Fruit fly (Drosophila melanogaster) whole organism, embryonic: ENCODE measurements around the gene TfAP-2.

Experiments
- Abd-B ChIP-seq: fragments of 200-800 bp; sonication (Bioruptor generic); optimal IDR thresholded peaks from 2 replicates; lab custom pipeline; 2018; ENCODE audit warnings: missing biosample characterization, mild to moderate bottlenecking, missing genetic modification characterization, moderate library complexity
- Adf1 ChIP-seq: fragments of 200-800 bp; sonication (Bioruptor generic); IDR thresholded peaks from 2 replicates; pipeline ENCODE4 v1.3.6; 2022; ENCODE audit warnings: missing biosample characterization, missing genetic modification characterization
- C15 ChIP-seq: fragments of 200-800 bp; sonication (Bioruptor generic); IDR thresholded peaks from 3 replicates; pipeline ENCODE4 v1.3.6; 2022; ENCODE audit warnings: missing biosample characterization, missing genetic modification characterization
- CG1024 ChIP-seq: fragments of 200-800 bp; sonication (Bioruptor generic); IDR thresholded peaks from 2 replicates; pipeline ENCODE4 v1.3.6; 2022; ENCODE audit warnings: missing biosample characterization, missing genetic modification characterization
- CG10654 ChIP-seq: fragments of 200-800 bp; sonication (Bioruptor generic); optimal IDR thresholded peaks from 2 replicates; lab custom pipeline; 2016; ENCODE audit warnings: missing biosample characterization, missing genetic modification characterization
- CG12071 ChIP-seq: fragments of 200-800 bp; sonication (Bioruptor generic); optimal IDR thresholded peaks from 3 replicates; lab custom pipeline; 2018; ENCODE audit warnings: missing biosample characterization, mild to moderate bottlenecking, missing genetic modification characterization
- CG12659 ChIP-seq: fragments of 200-800 bp; sonication (Bioruptor generic); optimal IDR thresholded peaks from 3 replicates; lab custom pipeline; 2017; ENCODE audit warnings: mild to moderate bottlenecking, missing biosample characterization, missing genetic modification reagents, missing genetic modification characterization
- CG14860 ChIP-seq: fragments of 200-800 bp; sonication (Bioruptor generic); IDR thresholded peaks from 3 replicates; pipeline ENCODE4 v1.3.6; 2022; ENCODE audit warnings: missing biosample characterization, missing genetic modification characterization; ENCODE audit not compliant: partially characterized antibody
- CG17328 ChIP-seq: fragments of 200-800 bp; sonication (Bioruptor generic); IDR thresholded peaks from 2 replicates; pipeline ENCODE4 v1.3.6; 2022; ENCODE audit warnings: missing biosample characterization, missing genetic modification characterization
- CG17568 ChIP-seq: fragments of 200-800 bp; sonication (Bioruptor generic); optimal IDR thresholded peaks from 2 replicates; lab custom pipeline; 2018; ENCODE audit warnings: missing biosample characterization, mild to moderate bottlenecking, missing genetic modification characterization, moderate library complexity
- CG31441 ChIP-seq: fragments of 200-800 bp; sonication (Bioruptor generic); IDR thresholded peaks from 2 replicates; pipeline ENCODE4 v1.3.6; 2022; ENCODE audit warnings: missing biosample characterization, missing genetic modification characterization
- CG4424 ChIP-seq: fragments of 200-800 bp; sonication (Bioruptor generic); optimal IDR thresholded peaks from 3 replicates; lab custom pipeline; 2016; ENCODE audit warnings: missing biosample characterization, missing genetic modification characterization
- CG4617 ChIP-seq: fragments of 200-800 bp; sonication (Bioruptor generic); optimal IDR thresholded peaks from 3 replicates; lab custom pipeline; 2016; ENCODE audit warnings: missing biosample characterization, missing genetic modification characterization, borderline replicate concordance
- CG4854 ChIP-seq: fragments of 200-800 bp; sonication (Bioruptor generic); optimal IDR thresholded peaks from 2 replicates; lab custom pipeline; 2016; ENCODE audit warnings: missing biosample characterization, missing genetic modification characterization, inconsistent platforms
- CG6683 ChIP-seq: fragments of 200-800 bp; sonication (Bioruptor generic); optimal IDR thresholded peaks from 2 replicates; lab custom pipeline; 2017; ENCODE audit warnings: missing biosample characterization, mild to moderate bottlenecking, missing genetic modification characterization, missing genetic modification reagents
- CG6791 ChIP-seq: fragments of 200-800 bp; sonication (Bioruptor generic); IDR thresholded peaks from 3 replicates; pipeline ENCODE4 v1.3.6; 2022; ENCODE audit warnings: missing biosample characterization, missing genetic modification characterization; ENCODE audit not compliant: partially characterized antibody
- CG8478 ChIP-seq: fragments of >200 bp; optimal IDR thresholded peaks from 2 replicates; lab custom pipeline; 2018
- CkIIα-i1 ChIP-seq: fragments of 200-800 bp; sonication (Bioruptor generic); IDR thresholded peaks from 2 replicates; pipeline ENCODE4 v1.3.6; 2022; ENCODE audit warnings: missing biosample characterization, missing genetic modification characterization
- CoRest ChIP-seq: fragments of 200-800 bp; sonication (Bioruptor generic); optimal IDR thresholded peaks from 3 replicates; lab custom pipeline; 2018; ENCODE audit warnings: missing biosample characterization, mild to moderate bottlenecking, missing genetic modification characterization, moderate library complexity
- Dek ChIP-seq: fragments of 200-800 bp; sonication (Bioruptor generic); optimal IDR thresholded peaks from 3 replicates; lab custom pipeline; 2019; ENCODE audit warnings: missing biosample characterization, mild to moderate bottlenecking, missing genetic modification characterization, moderate library complexity
- Dp ChIP-seq: fragments of 200-800 bp; sonication (Bioruptor generic); optimal IDR thresholded peaks from 2 replicates; lab custom pipeline; 2018; ENCODE audit warnings: missing biosample characterization, mild to moderate bottlenecking, missing genetic modification characterization, moderate library complexity
- Eip74EF ChIP-seq, 2 experiments: fragments of 200-800 bp in 1 of 2; fragments of >200 bp in 1 of 2; sonication (Bioruptor generic) in 1 of 2; optimal IDR thresholded peaks; 2 replicates each; lab custom pipeline; 2017 to 2019; ENCODE audit warnings: missing biosample characterization in 2 of 2, missing genetic modification characterization in 2 of 2, mild to moderate bottlenecking in 1 of 2, moderate library complexity in 1 of 2
- Fer1 ChIP-seq: fragments of 200-800 bp; sonication (Bioruptor generic); optimal IDR thresholded peaks from 2 replicates; lab custom pipeline; 2017; ENCODE audit warnings: missing biosample characterization, mild to moderate bottlenecking, missing genetic modification characterization
- HLH54F ChIP-seq: fragments of 200-800 bp; sonication (Bioruptor generic); optimal IDR thresholded peaks from 3 replicates; lab custom pipeline; 2016; ENCODE audit warnings: missing biosample characterization, missing genetic modification characterization
- Hey ChIP-seq: fragments of 200-800 bp; sonication (Bioruptor generic); optimal IDR thresholded peaks from 3 replicates; lab custom pipeline; 2018; ENCODE audit warnings: missing biosample characterization, mild to moderate bottlenecking, missing genetic modification characterization
- Hr3 ChIP-seq: fragments of 200-800 bp; sonication (Bioruptor generic); optimal IDR thresholded peaks from 3 replicates; lab custom pipeline; 2016; ENCODE audit warnings: missing biosample characterization, missing genetic modification characterization
- Hsf ChIP-seq: fragments of 200-800 bp; sonication (Bioruptor generic); optimal IDR thresholded peaks from 3 replicates; lab custom pipeline; 2016; ENCODE audit warnings: missing biosample characterization, missing genetic modification characterization
- Jarid2 ChIP-seq: fragments of 200-800 bp; sonication (Bioruptor generic); optimal IDR thresholded peaks from 3 replicates; lab custom pipeline; 2017; ENCODE audit warnings: mild to moderate bottlenecking, missing biosample characterization, missing genetic modification reagents, missing genetic modification characterization
- Mrtf ChIP-seq: fragments of 200-800 bp; sonication (Bioruptor generic); IDR thresholded peaks from 3 replicates; pipeline ENCODE4 v1.3.6; 2022; ENCODE audit warnings: missing biosample characterization, missing genetic modification characterization
- amos ChIP-seq: fragments of 200-800 bp; sonication (Bioruptor generic); IDR thresholded peaks from 2 replicates; pipeline ENCODE4 v1.3.6; 2022; ENCODE audit warnings: missing biosample characterization, missing genetic modification characterization; ENCODE audit not compliant: partially characterized antibody
- az2 ChIP-seq: fragments of 200-800 bp; sonication (Bioruptor generic); optimal IDR thresholded peaks from 3 replicates; lab custom pipeline; 2016; ENCODE audit warnings: missing biosample characterization, missing genetic modification characterization
- br ChIP-seq: fragments of >200 bp; optimal IDR thresholded peaks from 2 replicates; lab custom pipeline; 2017
- chinmo ChIP-seq: fragments of 200-800 bp; sonication (Bioruptor generic); IDR thresholded peaks from 4 replicates; pipeline ENCODE4 v1.3.6; 2022; ENCODE audit warnings: missing biosample characterization, missing genetic modification characterization; ENCODE audit not compliant: partially characterized antibody
- chm ChIP-seq: fragments of 200-800 bp; sonication (Bioruptor generic); IDR thresholded peaks from 2 replicates; pipeline ENCODE4 v1.3.6; 2022; ENCODE audit warnings: missing biosample characterization, missing genetic modification characterization
- da ChIP-seq: fragments of 200-800 bp; sonication (Bioruptor generic); optimal IDR thresholded peaks from 2 replicates; lab custom pipeline; 2016; ENCODE audit warnings: missing biosample characterization, missing genetic modification characterization
- dan ChIP-seq: fragments of 200-800 bp; sonication (Bioruptor generic); IDR thresholded peaks from 2 replicates; pipeline ENCODE4 v1.3.6; 2022; ENCODE audit warnings: missing biosample characterization, missing genetic modification characterization
- gsb-n ChIP-seq: fragments of 200-800 bp; sonication (Bioruptor generic); optimal IDR thresholded peaks from 3 replicates; lab custom pipeline; 2018; ENCODE audit warnings: missing biosample characterization, mild to moderate bottlenecking, missing genetic modification characterization
- kay ChIP-seq: fragments of 200-800 bp; sonication (Bioruptor generic); optimal IDR thresholded peaks from 2 replicates; lab custom pipeline; 2016; ENCODE audit warnings: missing biosample characterization, missing genetic modification characterization
- klu ChIP-seq: fragments of 200-800 bp; sonication (Bioruptor generic); IDR thresholded peaks from 2 replicates; pipeline ENCODE4 v1.3.6; 2022; ENCODE audit warnings: missing biosample characterization, missing genetic modification characterization
- onecut ChIP-seq: fragments of 200-800 bp; sonication (Bioruptor generic); IDR thresholded peaks from 2 replicates; pipeline ENCODE4 v1.3.6; 2022; ENCODE audit warnings: missing biosample characterization, missing genetic modification characterization
- pan ChIP-seq, 4 experiments: fragments of >200 bp in 3 of 4; fragments of 200-800 bp in 1 of 4; sonication (Bioruptor generic) in 1 of 4; optimal IDR thresholded peaks in 3 of 4; IDR thresholded peaks in 1 of 4; 2 replicates each; pipeline versions ENCODE4 v1.3.6 to Lab custom; 2017 to 2022; ENCODE audit warnings: missing biosample characterization in 2 of 4, missing genetic modification characterization in 2 of 4, mixed read lengths in 1 of 4
- pfk ChIP-seq: fragments of 200-800 bp; sonication (Bioruptor generic); optimal IDR thresholded peaks from 2 replicates; lab custom pipeline; 2018; ENCODE audit warnings: missing biosample characterization, mild to moderate bottlenecking, missing genetic modification characterization, moderate library complexity
- pho ChIP-seq: fragments of 200-800 bp; sonication (Bioruptor generic); optimal IDR thresholded peaks from 2 replicates; lab custom pipeline; 2016; ENCODE audit warnings: missing biosample characterization, missing genetic modification characterization
- pzg ChIP-seq: fragments of 200-800 bp; sonication (Bioruptor generic); optimal IDR thresholded peaks from 3 replicates; lab custom pipeline; 2018; ENCODE audit warnings: missing biosample characterization, mild to moderate bottlenecking, missing genetic modification characterization, moderate library complexity
- seq ChIP-seq: fragments of 200-800 bp; sonication (Bioruptor generic); IDR thresholded peaks from 2 replicates; pipeline ENCODE4 v1.3.6; 2022; ENCODE audit warnings: missing biosample characterization, missing genetic modification characterization
- slp2 ChIP-seq: fragments of 200-800 bp; sonication (Bioruptor generic); optimal IDR thresholded peaks from 2 replicates; lab custom pipeline; 2016; ENCODE audit warnings: missing biosample characterization, missing genetic modification characterization
- stwl ChIP-seq: fragments of 200-800 bp; sonication (Bioruptor generic); optimal IDR thresholded peaks from 3 replicates; lab custom pipeline; 2018; ENCODE audit warnings: missing biosample characterization, mild to moderate bottlenecking, missing genetic modification characterization, moderate library complexity
- unpg ChIP-seq: fragments of 200-800 bp; sonication (Bioruptor generic); optimal IDR thresholded peaks from 3 replicates; lab custom pipeline; 2018; ENCODE audit warnings: missing biosample characterization, mild to moderate bottlenecking, missing genetic modification characterization, moderate library complexity
- vnd ChIP-seq: fragments of 200-800 bp; sonication (Bioruptor generic); IDR thresholded peaks from 3 replicates; pipeline ENCODE4 v1.3.6; 2022; ENCODE audit warnings: missing biosample characterization, missing genetic modification characterization; ENCODE audit not compliant: partially characterized antibody
- zf30C ChIP-seq: fragments of 200-800 bp; sonication (Bioruptor generic); optimal IDR thresholded peaks from 3 replicates; lab custom pipeline; 2018; ENCODE audit warnings: missing biosample characterization, mild to moderate bottlenecking, missing genetic modification characterization

Gene TfAP-2

DNA sequence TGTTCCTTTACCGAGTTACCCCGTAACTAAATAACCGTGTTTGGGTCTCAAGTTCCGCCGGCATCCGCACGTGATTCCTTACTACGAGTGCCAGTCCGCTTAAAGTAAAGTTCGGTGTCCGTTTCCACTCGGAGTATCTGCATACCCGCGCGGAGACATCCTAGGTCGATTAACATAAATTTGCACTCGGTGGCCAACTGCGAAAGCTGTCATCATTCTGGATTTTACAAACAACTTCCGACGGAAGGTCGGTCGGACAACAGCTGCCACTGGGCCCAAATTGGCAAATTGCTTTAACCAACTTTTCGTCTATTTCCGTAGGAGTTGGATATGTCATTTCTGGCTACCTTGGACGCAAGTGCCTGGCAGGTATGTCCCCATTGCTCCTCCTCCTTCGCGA lies at the start of gene TfAP-2:
TfAP-2 (plus strand) TSS at position 301 of the 400 bp plus-strand sequence.
- TF ChIP-seq CG6683 (GFP tag; lab: Kevin White, UChicago), result no peak
- no peak for TF ChIP-seq CG4617
- no peak for TF ChIP-seq unpg (GFP tag; lab: Kevin White, UChicago)
- TF ChIP-seq CG31441 (GFP tag; lab: Robert Waterston, UW), result no peak
- TF ChIP-seq vnd, result 0 out of 3 replicates have a peak, but pooled peaks have one; percentile 20

DNA sequence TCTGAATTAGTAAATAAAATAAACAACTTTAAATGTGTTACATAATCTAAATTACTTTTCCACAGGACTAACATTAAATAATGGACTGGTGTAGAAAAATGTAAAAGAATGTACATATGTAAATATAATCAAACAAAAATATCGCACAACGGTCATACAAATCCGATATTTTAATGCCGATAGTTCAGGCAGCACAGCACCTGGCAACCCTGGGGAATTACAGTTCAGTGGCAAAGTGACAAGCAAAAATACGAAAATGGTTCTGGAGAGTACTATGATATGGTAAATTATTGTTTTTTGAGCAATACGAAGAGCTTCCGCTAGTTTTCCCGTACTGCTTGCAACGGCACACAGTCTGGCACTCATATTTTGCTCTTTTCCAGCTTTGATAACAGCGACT lies 49.8 kb upstream of the TfAP-2 start, which contains the start of gene Rpn10:
Rpn10 (plus strand) TSS at position 144 of the 400 bp plus-strand sequence.
- TF ChIP-seq Abd-B (no peak), CG1024 (no peak), pan (optimal IDR thresholded peaks at IDR 0.05; lab: Kevin White, UChicago) (no peak), pan (GFP tag; optimal IDR thresholded peaks at IDR 0.05 in 1 of 2, IDR thresholded peaks at IDR 0.05 in 1 of 2) (no peak), chm (no peak), az2 (GFP tag; lab: Kevin White, UChicago) (peak; percentile 6), seq (GFP tag; lab: Robert Waterston, UW) (no peak), HLH54F (GFP tag; lab: Kevin White, UChicago) (no peak), CG12071 (GFP tag; lab: Kevin White, UChicago) (no peak), Mrtf (no peak), Dek (tag; lab: Kevin White, UChicago) (no peak), Hr3 (GFP tag; lab: Kevin White, UChicago) (no peak), gsb-n (tag; lab: Kevin White, UChicago) (no peak), dan (GFP tag; lab: Robert Waterston, UW) (no peak), klu (no peak), da (GFP tag; lab: Kevin White, UChicago) (no peak), CG6791 (GFP tag; lab: Robert Waterston, UW) (peak; percentile 98), Jarid2 (no peak), pho (GFP tag; lab: Kevin White, UChicago) (no peak), CkIIα-i1 (GFP tag; lab: Robert Waterston, UW) (no peak), C15 (GFP tag; lab: Robert Waterston, UW) (no peak), CG12659 (GFP tag; lab: Kevin White, UChicago) (peak; percentile 83), pzg (GFP tag; lab: Kevin White, UChicago) (peak; percentile 94), CG8478 (no peak), CG4854 (GFP tag; lab: Kevin White, UChicago) (peak; percentile 10), CoRest (tag; lab: Kevin White, UChicago) (peak; percentile 67), chinmo (GFP tag; lab: Robert Waterston, UW) (peak; percentile 94), CG10654 (GFP tag; lab: Kevin White, UChicago) (peak; percentile 11), CG17328 (GFP tag; lab: Robert Waterston, UW) (no peak), Hsf (peak; percentile 48), Fer1 (GFP tag; lab: Kevin White, UChicago) (peak; percentile 13), onecut (no peak), br (lab: Kevin White, UChicago) (no peak), Eip74EF (GFP tag; optimal IDR thresholded peaks at IDR 0.05; lab: Kevin White, UChicago) (no peak), kay (GFP tag; lab: Kevin White, UChicago) (no peak), amos (peak; percentile 99), pfk (GFP tag; lab: Kevin White, UChicago) (peak; percentile 69), Adf1 (no peak), Hey (tag; lab: Kevin White, UChicago) (no peak), CG14860 (peak; percentile 97), zf30C (peak; percentile 78), CG17568 (GFP tag; lab: Kevin White, UChicago) (no peak), CG4424 (GFP tag; lab: Kevin White, UChicago) (peak; percentile 1), stwl (tag; lab: Kevin White, UChicago) (peak; percentile 89), Dp (peak; percentile 59), slp2 (GFP tag; lab: Kevin White, UChicago) (no peak)
